Fruit fly (Drosophila melanogaster) whole organism, embryonic: ENCODE measurements around the gene Cnot4.

Source experiments
- Blimp-1 ChIP-seq: fragments of 200-800 bp; sonication (Bioruptor generic); optimal IDR thresholded peaks from 3 replicates; lab custom pipeline; 2018; ENCODE audit warnings: missing biosample characterization, missing genetic modification characterization, mild to moderate bottlenecking, moderate library complexity, missing genetic modification reagents
- CG10274 ChIP-seq: fragments of 200-800 bp; sonication (Bioruptor generic); optimal IDR thresholded peaks from 3 replicates; lab custom pipeline; 2017; ENCODE audit warnings: missing biosample characterization, mild to moderate bottlenecking, missing genetic modification characterization
- CG10431 ChIP-seq: fragments of 200-800 bp; sonication (Bioruptor generic); optimal IDR thresholded peaks from 3 replicates; lab custom pipeline; 2018; ENCODE audit warnings: missing biosample characterization, mild to moderate bottlenecking, missing genetic modification characterization
- CG10654 ChIP-seq: fragments of 200-800 bp; sonication (Bioruptor generic); optimal IDR thresholded peaks from 2 replicates; lab custom pipeline; 2016; ENCODE audit warnings: missing biosample characterization, missing genetic modification characterization
- CG11456 ChIP-seq: fragments of 200-800 bp; sonication (Bioruptor generic); IDR thresholded peaks from 3 replicates; pipeline ENCODE4 v1.3.6; 2022; ENCODE audit warnings: missing biosample characterization, missing genetic modification characterization
- CG12219 ChIP-seq: fragments of 200-800 bp; sonication (Bioruptor generic); optimal IDR thresholded peaks from 3 replicates; lab custom pipeline; 2018; ENCODE audit warnings: missing biosample characterization, mild to moderate bottlenecking, missing genetic modification characterization
- CG13287 ChIP-seq: fragments of 200-800 bp; sonication (Bioruptor generic); IDR thresholded peaks from 2 replicates; pipeline ENCODE4 v1.3.6; 2022; ENCODE audit warnings: missing biosample characterization, missing genetic modification characterization; ENCODE audit not compliant: partially characterized antibody
- CG14710 ChIP-seq: fragments of 200-800 bp; sonication (Bioruptor generic); optimal IDR thresholded peaks from 3 replicates; lab custom pipeline; 2019; ENCODE audit warnings: missing biosample characterization, mild to moderate bottlenecking, missing genetic modification characterization, moderate library complexity
- CG15696 ChIP-seq: fragments of 200-800 bp; sonication (Bioruptor generic); optimal IDR thresholded peaks from 2 replicates; lab custom pipeline; 2019; ENCODE audit warnings: missing biosample characterization, mild to moderate bottlenecking, missing genetic modification characterization, moderate library complexity
- CG31365 ChIP-seq: fragments of 200-800 bp; sonication (Bioruptor generic); optimal IDR thresholded peaks from 2 replicates; lab custom pipeline; 2018; ENCODE audit warnings: missing biosample characterization, mild to moderate bottlenecking, missing genetic modification characterization
- CG31388 ChIP-seq: fragments of 200-800 bp; sonication (Bioruptor generic); optimal IDR thresholded peaks from 2 replicates; lab custom pipeline; 2016; ENCODE audit warnings: missing biosample characterization, missing genetic modification characterization
- CG3847 ChIP-seq: fragments of 200-800 bp; sonication (Bioruptor generic); IDR thresholded peaks from 2 replicates; pipeline ENCODE4 v1.3.6; 2022; ENCODE audit warnings: missing biosample characterization, missing genetic modification characterization
- CG3995 ChIP-seq: fragments of 200-800 bp; sonication (Bioruptor generic); optimal IDR thresholded peaks from 3 replicates; lab custom pipeline; 2016; ENCODE audit warnings: missing biosample characterization, missing genetic modification characterization
- CG4282 ChIP-seq: fragments of 200-800 bp; sonication (Bioruptor generic); optimal IDR thresholded peaks from 2 replicates; lab custom pipeline; 2016; ENCODE audit warnings: missing biosample characterization, missing genetic modification characterization
- CG6689 ChIP-seq: fragments of 200-800 bp; sonication (Bioruptor generic); IDR thresholded peaks from 2 replicates; pipeline ENCODE4 v1.3.6; 2022; ENCODE audit warnings: missing biosample characterization, missing genetic modification characterization
- CG7987 ChIP-seq: fragments of 200-800 bp; sonication (Bioruptor generic); optimal IDR thresholded peaks from 2 replicates; lab custom pipeline; 2018; ENCODE audit warnings: missing biosample characterization, mild to moderate bottlenecking, missing genetic modification characterization, moderate library complexity
- CG8290 ChIP-seq, 3 experiments: fragments of 200-800 bp; sonication (Bioruptor generic); optimal IDR thresholded peaks; 2 replicates each; lab custom pipeline; 2016 to 2019; ENCODE audit warnings: missing biosample characterization in 3 of 3, missing genetic modification characterization in 3 of 3, mild to moderate bottlenecking in 2 of 3, moderate library complexity in 1 of 3
- CG9609 ChIP-seq: fragments of 200-800 bp; sonication (Bioruptor generic); optimal IDR thresholded peaks from 3 replicates; lab custom pipeline; 2016; ENCODE audit warnings: missing biosample characterization, missing genetic modification characterization
- Fer1 ChIP-seq: fragments of 200-800 bp; sonication (Bioruptor generic); optimal IDR thresholded peaks from 2 replicates; lab custom pipeline; 2017; ENCODE audit warnings: missing biosample characterization, mild to moderate bottlenecking, missing genetic modification characterization
- HLH3B ChIP-seq: fragments of 200-800 bp; sonication (Bioruptor generic); IDR thresholded peaks from 2 replicates; pipeline ENCODE4 v1.3.6; 2022; ENCODE audit warnings: missing biosample characterization, missing genetic modification characterization
- Hr51 ChIP-seq, 2 experiments: fragments of 200-800 bp; sonication (Bioruptor generic); optimal IDR thresholded peaks; 2 replicates in 1 of 2; 3 replicates in 1 of 2; lab custom pipeline; 2016 to 2018; ENCODE audit warnings: missing biosample characterization in 2 of 2, missing genetic modification characterization in 2 of 2, mild to moderate bottlenecking in 1 of 2, moderate library complexity in 1 of 2
- Hsf ChIP-seq: fragments of 200-800 bp; sonication (Bioruptor generic); optimal IDR thresholded peaks from 3 replicates; lab custom pipeline; 2016; ENCODE audit warnings: missing biosample characterization, missing genetic modification characterization
- MESR4 ChIP-seq: fragments of 200-800 bp; sonication (Bioruptor generic); optimal IDR thresholded peaks from 2 replicates; lab custom pipeline; 2018; ENCODE audit warnings: missing biosample characterization, mild to moderate bottlenecking, missing genetic modification characterization, moderate library complexity
- Oli ChIP-seq: fragments of 200-800 bp; sonication (Bioruptor generic); optimal IDR thresholded peaks from 2 replicates; lab custom pipeline; 2018; ENCODE audit warnings: missing biosample characterization, mild to moderate bottlenecking, missing genetic modification characterization, moderate library complexity
- Opbp ChIP-seq: fragments of 200-800 bp; sonication (Bioruptor generic); IDR thresholded peaks from 3 replicates; pipeline ENCODE4 v1.3.6; 2022; ENCODE audit warnings: missing biosample characterization, missing genetic modification characterization; ENCODE audit not compliant: partially characterized antibody
- Scr ChIP-seq: fragments of 200-800 bp; sonication (Bioruptor generic); IDR thresholded peaks from 2 replicates; pipeline ENCODE4 v1.3.6; 2022; ENCODE audit warnings: missing biosample characterization, missing genetic modification characterization; ENCODE audit not compliant: partially characterized antibody
- ase ChIP-seq: fragments of 200-800 bp; sonication (Bioruptor generic); IDR thresholded peaks from 3 replicates; pipeline ENCODE4 v1.3.6; 2022; ENCODE audit warnings: missing biosample characterization, missing genetic modification characterization
- crp ChIP-seq, 2 experiments: fragments of 200-800 bp; sonication (Bioruptor generic); optimal IDR thresholded peaks; 2 replicates in 1 of 2; 3 replicates in 1 of 2; lab custom pipeline; 2017; ENCODE audit warnings: missing biosample characterization in 2 of 2, missing genetic modification characterization in 2 of 2, mild to moderate bottlenecking in 1 of 2, moderate library complexity in 1 of 2
- danr ChIP-seq: fragments of 200-800 bp; sonication (Bioruptor generic); IDR thresholded peaks from 2 replicates; pipeline ENCODE4 v1.3.6; 2022; ENCODE audit warnings: missing biosample characterization, missing genetic modification characterization
- dati ChIP-seq: fragments of 200-800 bp; sonication (Bioruptor generic); IDR thresholded peaks from 2 replicates; pipeline ENCODE4 v1.3.6; 2022; ENCODE audit warnings: missing biosample characterization, missing genetic modification characterization
- disco-r ChIP-seq: fragments of 200-800 bp; sonication (Bioruptor generic); optimal IDR thresholded peaks from 2 replicates; lab custom pipeline; 2016; ENCODE audit warnings: missing biosample characterization, missing genetic modification characterization
- en ChIP-seq: fragments of 200-800 bp; sonication (Bioruptor generic); optimal IDR thresholded peaks from 2 replicates; lab custom pipeline; 2016; ENCODE audit warnings: missing biosample characterization, missing genetic modification characterization
- fu2 ChIP-seq: fragments of 200-800 bp; sonication (Bioruptor generic); optimal IDR thresholded peaks from 2 replicates; lab custom pipeline; 2016; ENCODE audit warnings: missing biosample characterization, missing genetic modification characterization
- ham ChIP-seq: fragments of 200-800 bp; sonication (Bioruptor generic); IDR thresholded peaks from 2 replicates; pipeline ENCODE4 v1.3.6; 2022; ENCODE audit warnings: missing biosample characterization, missing genetic modification characterization
- jing ChIP-seq: fragments of 200-800 bp; sonication (Bioruptor generic); optimal IDR thresholded peaks from 2 replicates; lab custom pipeline; 2018; ENCODE audit warnings: missing biosample characterization, mild to moderate bottlenecking, missing genetic modification characterization
- ken ChIP-seq: fragments of 200-800 bp; sonication (Bioruptor generic); IDR thresholded peaks from 3 replicates; pipeline ENCODE4 v1.3.6; 2022; ENCODE audit warnings: missing biosample characterization, missing genetic modification characterization
- maf-S ChIP-seq: fragments of 200-800 bp; sonication (Bioruptor generic); optimal IDR thresholded peaks from 2 replicates; lab custom pipeline; 2016; ENCODE audit warnings: missing biosample characterization, missing genetic modification characterization
- nerfin-1 ChIP-seq: fragments of 200-800 bp; sonication (Bioruptor generic); optimal IDR thresholded peaks from 3 replicates; lab custom pipeline; 2019; ENCODE audit warnings: missing biosample characterization, mild to moderate bottlenecking, missing genetic modification characterization, moderate library complexity
- onecut ChIP-seq: fragments of 200-800 bp; sonication (Bioruptor generic); IDR thresholded peaks from 2 replicates; pipeline ENCODE4 v1.3.6; 2022; ENCODE audit warnings: missing biosample characterization, missing genetic modification characterization
- prd ChIP-seq, 3 experiments: fragments of >200 bp in 2 of 3; fragments of 200-800 bp in 1 of 3; sonication (Bioruptor generic) in 1 of 3; optimal IDR thresholded peaks in 2 of 3; IDR thresholded peaks in 1 of 3; 2 replicates in 2 of 3; 3 replicates in 1 of 3; pipeline versions ENCODE4 v1.3.6 to Lab custom; 2017 to 2022; ENCODE audit warnings: missing biosample characterization in 1 of 3, missing genetic modification characterization in 1 of 3
- pzg ChIP-seq: fragments of 200-800 bp; sonication (Bioruptor generic); optimal IDR thresholded peaks from 3 replicates; lab custom pipeline; 2018; ENCODE audit warnings: missing biosample characterization, mild to moderate bottlenecking, missing genetic modification characterization, moderate library complexity
- sens-2 ChIP-seq: fragments of 200-800 bp; sonication (Bioruptor generic); IDR thresholded peaks from 2 replicates; pipeline ENCODE4 v1.3.6; 2022; ENCODE audit warnings: missing biosample characterization, missing genetic modification characterization
- sqz ChIP-seq: fragments of 200-800 bp; sonication (Bioruptor generic); optimal IDR thresholded peaks from 3 replicates; lab custom pipeline; 2018; ENCODE audit warnings: missing biosample characterization, mild to moderate bottlenecking, missing genetic modification characterization
- sr ChIP-seq: fragments of 200-800 bp; sonication (Bioruptor generic); IDR thresholded peaks from 3 replicates; pipeline ENCODE4 v1.3.6; 2022; ENCODE audit warnings: missing biosample characterization, missing genetic modification characterization
- stc ChIP-seq: fragments of 200-800 bp; sonication (Bioruptor generic); IDR thresholded peaks from 2 replicates; pipeline ENCODE4 v1.3.6; 2022; ENCODE audit warnings: missing biosample characterization, missing genetic modification characterization
- toy ChIP-seq: fragments of 200-800 bp; sonication (Bioruptor generic); IDR thresholded peaks from 2 replicates; pipeline ENCODE4 v1.3.6; 2022; ENCODE audit warnings: missing biosample characterization, missing genetic modification characterization
- ttk ChIP-seq: fragments of 200-800 bp; sonication (Bioruptor generic); IDR thresholded peaks from 2 replicates; pipeline ENCODE4 v2.1.2; 2022; ENCODE audit warnings: missing biosample characterization, missing genetic modification characterization
- tup ChIP-seq: fragments of 200-800 bp; sonication (Bioruptor generic); optimal IDR thresholded peaks from 2 replicates; lab custom pipeline; 2016; ENCODE audit warnings: missing biosample characterization, mild to moderate bottlenecking, missing genetic modification characterization, moderate library complexity
- unpg ChIP-seq: fragments of 200-800 bp; sonication (Bioruptor generic); optimal IDR thresholded peaks from 3 replicates; lab custom pipeline; 2018; ENCODE audit warnings: missing biosample characterization, mild to moderate bottlenecking, missing genetic modification characterization, moderate library complexity
- wdn ChIP-seq: fragments of 200-800 bp; sonication (Bioruptor generic); IDR thresholded peaks from 2 replicates; pipeline ENCODE4 v1.3.6; 2022; ENCODE audit warnings: missing biosample characterization, missing genetic modification characterization

The Cnot4 gene

dm6 chr2L:10426534-10427048 is 30.1 kb downstream of the Cnot4 start, which contains the start of the genes SmB and KdelR (continued):
- no peak for TF ChIP-seq CG15696
- TF ChIP-seq prd (optimal IDR thresholded peaks at IDR 0.05; lab: Kevin White, UChicago), result no peak
- TF ChIP-seq prd (GFP tag; IDR thresholded peaks at IDR 0.05; lab: Robert Waterston, UW), result no peak
- TF ChIP-seq fu2 (GFP tag; lab: Kevin White, UChicago), result no peak
- peak; percentile 17 for TF ChIP-seq Hsf
- peak; percentile 64; the same call in 2 of the 3 replicates for TF ChIP-seq Opbp (GFP tag; lab: Robert Waterston, UW)
- no peak for TF ChIP-seq dati (GFP tag; lab: Robert Waterston, UW)
- no peak for TF ChIP-seq toy
- TF ChIP-seq CG10431 (GFP tag; lab: Kevin White, UChicago), result peak; percentile 20
- TF ChIP-seq Fer1 (GFP tag; lab: Kevin White, UChicago), result peak; percentile 33
- TF ChIP-seq nerfin-1 (tag; lab: Kevin White, UChicago), result peak; percentile 40
- peak in 1 of 2 experiments; percentile 54 for TF ChIP-seq crp (GFP tag; optimal IDR thresholded peaks at IDR 0.05; lab: Kevin White, UChicago)
- TF ChIP-seq jing (GFP tag; lab: Kevin White, UChicago), result no peak
- TF ChIP-seq CG6689 (GFP tag; lab: Robert Waterston, UW), result no peak
- TF ChIP-seq CG11456 (GFP tag; lab: Robert Waterston, UW), result no peak
- no peak for TF ChIP-seq stc (GFP tag; lab: Robert Waterston, UW)
- no peak for TF ChIP-seq Blimp-1 (GFP tag; lab: Kevin White, UChicago)
- TF ChIP-seq Scr (GFP tag; lab: Robert Waterston, UW), result peak; percentile 86
- no peak for TF ChIP-seq maf-S (GFP tag; lab: Kevin White, UChicago)
- TF ChIP-seq disco-r, result no peak
- no peak for TF ChIP-seq ase (GFP tag; lab: Robert Waterston, UW)
- TF ChIP-seq tup (GFP tag; lab: Kevin White, UChicago), result no peak
- TF ChIP-seq ken, result no peak
- TF ChIP-seq CG4282 (GFP tag; lab: Kevin White, UChicago), result no peak
- TF ChIP-seq CG10654 (GFP tag; lab: Kevin White, UChicago), result no peak
- no peak for TF ChIP-seq danr (GFP tag; lab: Robert Waterston, UW)
- peak; percentile 87 for TF ChIP-seq CG14710 (tag; lab: Kevin White, UChicago)
- no peak for TF ChIP-seq sens-2 (GFP tag; lab: Robert Waterston, UW)
- TF ChIP-seq CG31388 (GFP tag; lab: Kevin White, UChicago), result no peak
- TF ChIP-seq onecut (GFP tag; lab: Robert Waterston, UW), result no peak
- TF ChIP-seq Oli (tag; lab: Kevin White, UChicago), result no peak
- TF ChIP-seq sr (GFP tag; lab: Robert Waterston, UW), result no peak
- peak; percentile 51 for TF ChIP-seq pzg (GFP tag; lab: Kevin White, UChicago)
- no peak for TF ChIP-seq en (GFP tag; lab: Kevin White, UChicago)
- TF ChIP-seq CG7987 (GFP tag; lab: Kevin White, UChicago), result no peak
- TF ChIP-seq ttk, result no peak
- TF ChIP-seq CG31365, result no peak
- peak; percentile 40 for TF ChIP-seq CG8290 (GFP tag; optimal IDR thresholded peaks at IDR 0.05; lab: Kevin White, UChicago)
- TF ChIP-seq CG8290 (tag; optimal IDR thresholded peaks at IDR 0.05; lab: Kevin White, UChicago), result peak in 1 of 2 experiments; percentile 53
- no peak for TF ChIP-seq CG9609 (GFP tag; lab: Kevin White, UChicago)
- TF ChIP-seq Hr51 (GFP tag; optimal IDR thresholded peaks at IDR 0.05; lab: Kevin White, UChicago), result no peak
- TF ChIP-seq CG13287 (GFP tag; lab: Robert Waterston, UW), result peak; percentile 92
- no peak for TF ChIP-seq CG12219 (GFP tag; lab: Kevin White, UChicago)
- TF ChIP-seq CG3995, result peak; percentile 21
- TF ChIP-seq HLH3B (GFP tag; lab: Robert Waterston, UW), result no peak
- no peak for TF ChIP-seq wdn
- no peak for TF ChIP-seq ham (GFP tag; lab: Robert Waterston, UW)
- peak; percentile 92 for TF ChIP-seq MESR4 (GFP tag; lab: Kevin White, UChicago)
- TF ChIP-seq CG10274 (GFP tag; lab: Kevin White, UChicago), result no peak
- TF ChIP-seq sqz (GFP tag; lab: Kevin White, UChicago), result peak; percentile 84
- TF ChIP-seq unpg (GFP tag; lab: Kevin White, UChicago), result no peak
- no peak for TF ChIP-seq CG3847
